Worm (Caenorhabditis elegans): ENCODE results near the gene sqd-1.
"Not testable (repeated sequence)": the region's sequence is repeated elsewhere in the genome, so short reads cannot be mapped to it uniquely, and the experiment has no call there.

The sqd-1 gene

ce11 chrIV:6347213-6347612 is 23.2 kb downstream of the sqd-1 start, which contains the start of gene Y73B6BL.289:
Gene Y73B6BL.289 (plus strand): TSS chrIV:6347513.
- not testable (repeated sequence) for TF ChIP-seq unc-62 (GFP tag; optimal IDR thresholded peaks at IDR 0.05 in 1 of 2); unc-62 (tag; optimal IDR thresholded peaks at IDR 0.05); fkh-10 (GFP tag; optimal IDR thresholded peaks at IDR 0.05); nhr-48 (tag; optimal IDR thresholded peaks at IDR 0.05)

ce11 chrIV:6347822-6348221 is 23.8 kb downstream of the sqd-1 start:
- peak; percentile 75 for TF ChIP-seq snpc-1.2 (GFP tag; IDR thresholded peaks at IDR 0.05)

ce11 chrIV:6361668-6362067 is 37.7 kb downstream of the sqd-1 start, which contains the start of gene Y73B6BL.47:
Gene Y73B6BL.47 (plus strand): TSS chrIV:6361968.
- TF ChIP-seq cey-2 (tag; optimal IDR thresholded peaks at IDR 0.05; ENCODE audit: borderline replicate concordance, insufficient read depth) (no peak), ceh-82 (tag; optimal IDR thresholded peaks at IDR 0.05) (no peak), nhr-41 (GFP tag; IDR thresholded peaks at IDR 0.05) (no peak), ZK546.5 (tag; optimal IDR thresholded peaks at IDR 0.05) (no peak), jun-1 (tag; optimal IDR thresholded peaks at IDR 0.05) (no peak), dpl-1 (GFP tag; optimal IDR thresholded peaks at IDR 0.05) (no peak), F44E2.7 (GFP tag; IDR thresholded peaks at IDR 0.05) (no peak), ceh-28 (tag; optimal IDR thresholded peaks at IDR 0.05) (no peak), lim-7 (GFP tag; IDR thresholded peaks at IDR 0.05) (no peak), unc-130 (GFP tag; optimal IDR thresholded peaks at IDR 0.05) (no peak), Y48G9A.11 (GFP tag; IDR thresholded peaks at IDR 0.05) (no peak), mxl-3 (GFP tag; optimal IDR thresholded peaks at IDR 0.05) (no peak), nhr-25 (tag; optimal IDR thresholded peaks at IDR 0.05; ENCODE audit: borderline replicate concordance, insufficient read depth) (no peak), zfp-2 (tag; optimal IDR thresholded peaks at IDR 0.05) (no peak), daf-19 (GFP tag; conservative IDR thresholded peaks at IDR 0.05) (no peak), lin-38 (GFP tag; IDR thresholded peaks at IDR 0.05) (no peak)

- TF ChIP-seq dve-1 (tag; optimal IDR thresholded peaks at IDR 0.05; ENCODE audit: insufficient read depth) (no peak), fos-1 (tag; optimal IDR thresholded peaks at IDR 0.05) (no peak), spr-1 (tag; optimal IDR thresholded peaks at IDR 0.05) (no peak), cey-2 (tag; optimal IDR thresholded peaks at IDR 0.05; ENCODE audit: borderline replicate concordance, insufficient read depth) (no peak), daf-12 (tag; optimal IDR thresholded peaks at IDR 0.05) (no peak), ceh-32 (tag; optimal IDR thresholded peaks at IDR 0.05; ENCODE audit: poor library complexity) (no peak), nhr-237 (tag; optimal IDR thresholded peaks at IDR 0.05) (no peak), gei-8 (GFP tag; optimal IDR thresholded peaks at IDR 0.05) (no peak), ZK337.2 (GFP tag; IDR thresholded peaks at IDR 0.05) (no peak), pqm-1 (tag; optimal IDR thresholded peaks at IDR 0.05) (no peak), spr-3 (GFP tag; optimal IDR thresholded peaks at IDR 0.05) (no peak), attf-4 (tag; optimal IDR thresholded peaks at IDR 0.05) (no peak), nhr-76 (tag; optimal IDR thresholded peaks at IDR 0.05) (no peak), F49E8.2 (tag; optimal IDR thresholded peaks at IDR 0.05; ENCODE audit: borderline replicate concordance) (no peak), duxl-1 (tag; optimal IDR thresholded peaks at IDR 0.05; ENCODE audit: poor library complexity) (no peak), F37D6.2 (tag; optimal IDR thresholded peaks at IDR 0.05) (no peak), nhr-28 (tag; optimal IDR thresholded peaks at IDR 0.05) (no peak)
Measured at ce11 chrIV:6363604-6364003, 39.6 kb downstream of the sqd-1 start.
